Worm (Caenorhabditis elegans) whole organism, mixed stage, embryonic: ENCODE measurements around the gene mog-1.

Source experiments
- bed-3 ChIP-seq: fragments of 200-800 bp; sonication (Bioruptor generic); optimal IDR thresholded peaks from 3 replicates; lab custom pipeline; 2018; ENCODE audit warnings: mild to moderate bottlenecking, missing genetic modification characterization, moderate library complexity, missing compliant biosample characterization
- blmp-1 ChIP-seq: fragments of 150-350 bp; optimal IDR thresholded peaks from 2 replicates; lab custom pipeline; 2014; ENCODE audit warnings: missing biosample characterization, missing genetic modification characterization
- ceh-43 ChIP-seq: fragments of 200-800 bp; sonication (Bioruptor generic); optimal IDR thresholded peaks from 2 replicates; lab custom pipeline; 2018; ENCODE audit warnings: mild to moderate bottlenecking, missing genetic modification characterization, moderate library complexity, missing compliant biosample characterization
- ceh-83 ChIP-seq: fragments of 200-800 bp; sonication (Bioruptor generic); optimal IDR thresholded peaks from 2 replicates; lab custom pipeline; 2018; ENCODE audit warnings: mild to moderate bottlenecking, missing genetic modification characterization, missing compliant biosample characterization
- elt-3 ChIP-seq: fragments of 150-350 bp; optimal IDR thresholded peaks from 2 replicates; lab custom pipeline; 2014; ENCODE audit warnings: missing biosample characterization, missing genetic modification characterization
- lsy-2 ChIP-seq: fragments of 150-350 bp; optimal IDR thresholded peaks from 2 replicates; lab custom pipeline; 2014; ENCODE audit warnings: missing biosample characterization, missing genetic modification characterization
- mab-5 ChIP-seq: fragments of 150-350 bp; optimal IDR thresholded peaks from 2 replicates; lab custom pipeline; 2014; ENCODE audit warnings: missing biosample characterization, missing genetic modification characterization
- nhr-76 ChIP-seq: sonication (generic microtip); optimal IDR thresholded peaks from 2 replicates; lab custom pipeline; 2017; ENCODE audit warnings: missing biosample characterization, missing genetic modification characterization
- unc-39 ChIP-seq: fragments of 150-350 bp; optimal IDR thresholded peaks from 2 replicates; lab custom pipeline; 2014; ENCODE audit warnings: missing biosample characterization, missing genetic modification characterization
- unc-62 ChIP-seq: fragments of 150-350 bp; optimal IDR thresholded peaks from 2 replicates; lab custom pipeline; 2014; ENCODE audit warnings: missing biosample characterization, missing genetic modification reagents, missing genetic modification characterization

ce11 chrIII:9929525-9929924 is 26.5 kb downstream of the mog-1 start:
- TF ChIP-seq ceh-43 (GFP tag; lab: Kevin White, UChicago) = no peak
- no peak for TF ChIP-seq unc-62 (GFP tag; lab: Kevin White, UChicago)
- no peak for TF ChIP-seq ceh-83 (GFP tag; lab: Kevin White, UChicago)
- TF ChIP-seq blmp-1 (tag; lab: Kevin White, UChicago) = no peak
- TF ChIP-seq mab-5 (tag; lab: Kevin White, UChicago) = no peak
- TF ChIP-seq unc-39 (tag; lab: Kevin White, UChicago) = no peak
- TF ChIP-seq nhr-76 (tag; lab: Kevin White, UChicago) = no peak
- TF ChIP-seq elt-3 (tag; lab: Kevin White, UChicago) = no peak
- no peak for TF ChIP-seq lsy-2 (tag; lab: Kevin White, UChicago)
- TF ChIP-seq bed-3 (GFP tag; lab: Kevin White, UChicago) = no peak
